Fruit fly (Drosophila melanogaster) whole organism, embryonic: ENCODE data around the gene CG12516.

Experiments
- Asciz ChIP-seq: fragments of 200-800 bp; sonication (Bioruptor generic); optimal IDR thresholded peaks from 2 replicates; lab custom pipeline; 2017; ENCODE audit warnings: missing biosample characterization, mild to moderate bottlenecking, missing genetic modification characterization, missing genetic modification reagents
- B-H2 ChIP-seq: fragments of 200-800 bp; sonication (Bioruptor generic); optimal IDR thresholded peaks from 2 replicates; lab custom pipeline; 2018; ENCODE audit warnings: missing biosample characterization, mild to moderate bottlenecking, missing genetic modification characterization
- Blimp-1 ChIP-seq: fragments of 200-800 bp; sonication (Bioruptor generic); optimal IDR thresholded peaks from 3 replicates; lab custom pipeline; 2018; ENCODE audit warnings: missing biosample characterization, missing genetic modification characterization, mild to moderate bottlenecking, moderate library complexity, missing genetic modification reagents
- CG11085 ChIP-seq: fragments of 200-800 bp; sonication (Bioruptor generic); IDR thresholded peaks from 2 replicates; pipeline ENCODE4 v1.3.6; 2022; ENCODE audit warnings: missing biosample characterization, missing genetic modification characterization
- CG11093 ChIP-seq: fragments of 200-800 bp; sonication (Bioruptor generic); IDR thresholded peaks from 3 replicates; pipeline ENCODE4 v1.3.6; 2022; ENCODE audit warnings: missing biosample characterization, missing genetic modification characterization
- CG12942 ChIP-seq: fragments of 200-800 bp; sonication (Bioruptor generic); optimal IDR thresholded peaks from 3 replicates; lab custom pipeline; 2016; ENCODE audit warnings: missing biosample characterization, missing genetic modification characterization
- CG14014 ChIP-seq: fragments of 200-800 bp; sonication (Bioruptor generic); IDR thresholded peaks from 2 replicates; pipeline ENCODE4 v1.3.6; 2022; ENCODE audit warnings: missing biosample characterization, missing genetic modification characterization
- CG17361 ChIP-seq: fragments of 200-800 bp; sonication (Bioruptor generic); IDR thresholded peaks from 3 replicates; pipeline ENCODE4 v1.3.6; 2022; ENCODE audit warnings: missing biosample characterization, missing genetic modification characterization
- CG17802 ChIP-seq: fragments of 200-800 bp; sonication (Bioruptor generic); optimal IDR thresholded peaks from 2 replicates; lab custom pipeline; 2018; ENCODE audit warnings: missing biosample characterization, mild to moderate bottlenecking, missing genetic modification characterization, moderate library complexity
- CG18262 ChIP-seq: fragments of 200-800 bp; optimal IDR thresholded peaks from 3 replicates; lab custom pipeline; 2019; ENCODE audit warnings: missing biosample characterization, mild to moderate bottlenecking, missing genetic modification characterization, moderate library complexity
- CG2120 ChIP-seq: fragments of 200-800 bp; sonication (Bioruptor generic); optimal IDR thresholded peaks from 3 replicates; lab custom pipeline; 2016; ENCODE audit warnings: missing biosample characterization, missing genetic modification characterization
- CG2202 ChIP-seq: fragments of 200-800 bp; sonication (Bioruptor generic); optimal IDR thresholded peaks from 2 replicates; lab custom pipeline; 2018; ENCODE audit warnings: missing biosample characterization, mild to moderate bottlenecking, missing genetic modification characterization
- CG32532 ChIP-seq: fragments of 200-800 bp; sonication (Bioruptor generic); IDR thresholded peaks from 2 replicates; pipeline ENCODE4 v1.3.6; 2022; ENCODE audit warnings: missing biosample characterization, missing genetic modification characterization
- CG42726 ChIP-seq: fragments of 200-800 bp; sonication (Bioruptor generic); IDR thresholded peaks from 2 replicates; pipeline ENCODE4 v1.3.6; 2022; ENCODE audit warnings: missing biosample characterization, missing genetic modification characterization; ENCODE audit not compliant: partially characterized antibody
- CG4328 ChIP-seq: fragments of 200-800 bp; sonication (Bioruptor generic); optimal IDR thresholded peaks from 3 replicates; lab custom pipeline; 2017; ENCODE audit warnings: missing biosample characterization, missing genetic modification reagents, missing genetic modification characterization
- CG6272 ChIP-seq: fragments of 200-800 bp; sonication (Bioruptor generic); IDR thresholded peaks from 2 replicates; pipeline ENCODE4 v1.3.6; 2022; ENCODE audit warnings: missing biosample characterization, missing genetic modification characterization
- CG6765 ChIP-seq: fragments of 200-800 bp; sonication (Bioruptor generic); optimal IDR thresholded peaks from 3 replicates; lab custom pipeline; 2017; ENCODE audit warnings: missing biosample characterization, mild to moderate bottlenecking, missing genetic modification characterization
- CG8281 ChIP-seq: fragments of 200-800 bp; sonication (Bioruptor generic); optimal IDR thresholded peaks from 2 replicates; lab custom pipeline; 2018; ENCODE audit warnings: missing biosample characterization, mild to moderate bottlenecking, missing genetic modification characterization, moderate library complexity
- CG8388 ChIP-seq: fragments of 200-800 bp; sonication (Bioruptor generic); optimal IDR thresholded peaks from 2 replicates; lab custom pipeline; 2019; ENCODE audit warnings: missing biosample characterization, mild to moderate bottlenecking, missing genetic modification characterization, moderate library complexity
- ERR ChIP-seq: fragments of 200-800 bp; sonication (Bioruptor generic); optimal IDR thresholded peaks from 2 replicates; lab custom pipeline; 2016; ENCODE audit warnings: missing biosample characterization, missing genetic modification characterization
- Eip74EF ChIP-seq, 2 experiments: fragments of 200-800 bp in 1 of 2; fragments of >200 bp in 1 of 2; sonication (Bioruptor generic) in 1 of 2; optimal IDR thresholded peaks; 2 replicates each; lab custom pipeline; 2017 to 2019; ENCODE audit warnings: missing biosample characterization in 2 of 2, missing genetic modification characterization in 2 of 2, mild to moderate bottlenecking in 1 of 2, moderate library complexity in 1 of 2
- Fer3 ChIP-seq: fragments of 200-800 bp; sonication (Bioruptor generic); optimal IDR thresholded peaks from 2 replicates; lab custom pipeline; 2018; ENCODE audit warnings: missing biosample characterization, mild to moderate bottlenecking, missing genetic modification characterization, moderate library complexity
- Gsc ChIP-seq: fragments of 200-800 bp; sonication (Bioruptor generic); IDR thresholded peaks from 2 replicates; pipeline ENCODE4 v1.3.6; 2022; ENCODE audit warnings: missing biosample characterization, missing genetic modification characterization
- HHEX ChIP-seq: fragments of 200-800 bp; sonication (Bioruptor generic); optimal IDR thresholded peaks from 3 replicates; lab custom pipeline; 2017; ENCODE audit warnings: missing biosample characterization, mild to moderate bottlenecking, missing genetic modification characterization, missing genetic modification reagents
- Lim3 ChIP-seq: fragments of 200-800 bp; sonication (Bioruptor generic); IDR thresholded peaks from 2 replicates; pipeline ENCODE4 v1.3.6; 2022; ENCODE audit warnings: missing biosample characterization, missing genetic modification characterization
- NFAT ChIP-seq: fragments of 200-800 bp; sonication (Bioruptor generic); IDR thresholded peaks from 2 replicates; pipeline ENCODE4 v1.3.6; 2022; ENCODE audit warnings: missing biosample characterization, missing genetic modification characterization
- Nf-YA ChIP-seq: fragments of 200-800 bp; sonication (Bioruptor generic); IDR thresholded peaks from 2 replicates; pipeline ENCODE4 v1.3.6; 2022; ENCODE audit warnings: missing biosample characterization, missing genetic modification characterization
- Optix ChIP-seq: fragments of 200-800 bp; sonication (Bioruptor generic); IDR thresholded peaks from 3 replicates; pipeline ENCODE4 v1.3.6; 2022; ENCODE audit warnings: missing biosample characterization, missing genetic modification characterization
- Scr ChIP-seq: fragments of 200-800 bp; sonication (Bioruptor generic); IDR thresholded peaks from 2 replicates; pipeline ENCODE4 v1.3.6; 2022; ENCODE audit warnings: missing biosample characterization, missing genetic modification characterization; ENCODE audit not compliant: partially characterized antibody
- Tbp ChIP-seq: fragments of >200 bp; optimal IDR thresholded peaks from 2 replicates; lab custom pipeline; 2018; ENCODE audit warnings: missing biosample characterization, missing genetic modification characterization
- ash1 ChIP-seq: fragments of 200-800 bp; sonication (Bioruptor generic); optimal IDR thresholded peaks from 2 replicates; lab custom pipeline; 2018; ENCODE audit warnings: missing biosample characterization, mild to moderate bottlenecking, missing genetic modification characterization
- br ChIP-seq: fragments of >200 bp; optimal IDR thresholded peaks from 2 replicates; lab custom pipeline; 2017
- crol ChIP-seq: fragments of 200-800 bp; sonication (Bioruptor generic); IDR thresholded peaks from 2 replicates; pipeline ENCODE4 v1.3.6; 2022; ENCODE audit warnings: missing biosample characterization, missing genetic modification characterization
- dan ChIP-seq: fragments of 200-800 bp; sonication (Bioruptor generic); IDR thresholded peaks from 2 replicates; pipeline ENCODE4 v1.3.6; 2022; ENCODE audit warnings: missing biosample characterization, missing genetic modification characterization
- fd3F ChIP-seq: fragments of 200-800 bp; sonication (Bioruptor generic); optimal IDR thresholded peaks from 2 replicates; lab custom pipeline; 2018; ENCODE audit warnings: missing biosample characterization, mild to moderate bottlenecking, missing genetic modification characterization, moderate library complexity
- grau ChIP-seq: fragments of 200-800 bp; optimal IDR thresholded peaks from 3 replicates; lab custom pipeline; 2019; ENCODE audit warnings: missing biosample characterization, mild to moderate bottlenecking, missing genetic modification characterization, moderate library complexity
- grn ChIP-seq: fragments of 200-800 bp; sonication (Bioruptor generic); optimal IDR thresholded peaks from 3 replicates; lab custom pipeline; 2017; ENCODE audit warnings: missing biosample characterization, missing genetic modification characterization
- gsb-n ChIP-seq: fragments of 200-800 bp; sonication (Bioruptor generic); optimal IDR thresholded peaks from 3 replicates; lab custom pipeline; 2018; ENCODE audit warnings: missing biosample characterization, mild to moderate bottlenecking, missing genetic modification characterization
- hth ChIP-seq: fragments of >200 bp; optimal IDR thresholded peaks from 2 replicates; lab custom pipeline; 2017; ENCODE audit warnings: inconsistent platforms
- jumu ChIP-seq: fragments of 200-800 bp; sonication (Bioruptor generic); optimal IDR thresholded peaks from 3 replicates; lab custom pipeline; 2016; ENCODE audit warnings: missing biosample characterization, missing genetic modification characterization
- kay ChIP-seq: fragments of 200-800 bp; sonication (Bioruptor generic); optimal IDR thresholded peaks from 2 replicates; lab custom pipeline; 2016; ENCODE audit warnings: missing biosample characterization, missing genetic modification characterization
- lmd ChIP-seq: fragments of 200-800 bp; sonication (Bioruptor generic); IDR thresholded peaks from 2 replicates; pipeline ENCODE4 v1.3.6; 2022; ENCODE audit warnings: missing biosample characterization, missing genetic modification characterization
- lov ChIP-seq, 2 experiments: fragments of 200-800 bp in 1 of 2; fragments of >200 bp in 1 of 2; sonication (Bioruptor generic) in 1 of 2; IDR thresholded peaks in 1 of 2; optimal IDR thresholded peaks in 1 of 2; 2 replicates in 1 of 2; 3 replicates in 1 of 2; pipeline versions ENCODE4 v1.3.6 to Lab custom; 2017 to 2022; ENCODE audit warnings: missing biosample characterization in 1 of 2, missing genetic modification characterization in 1 of 2
- mam ChIP-seq: fragments of 200-800 bp; sonication (Bioruptor generic); optimal IDR thresholded peaks from 3 replicates; lab custom pipeline; 2016; ENCODE audit warnings: missing biosample characterization, missing genetic modification characterization
- nmo ChIP-seq: fragments of 200-800 bp; sonication (Bioruptor generic); optimal IDR thresholded peaks from 2 replicates; lab custom pipeline; 2018; ENCODE audit warnings: missing biosample characterization, mild to moderate bottlenecking, missing genetic modification characterization, moderate library complexity
- otp ChIP-seq: fragments of 200-800 bp; sonication (Bioruptor generic); IDR thresholded peaks from 3 replicates; pipeline ENCODE4, ENCODE4 v1.3.6; 2022; ENCODE audit warnings: missing biosample characterization, missing genetic modification characterization
- pita ChIP-seq: fragments of 200-800 bp; sonication (Bioruptor generic); optimal IDR thresholded peaks from 2 replicates; lab custom pipeline; 2017; ENCODE audit warnings: missing biosample characterization, mild to moderate bottlenecking, missing genetic modification characterization
- ranshi ChIP-seq: fragments of 200-800 bp; sonication (Bioruptor generic); IDR thresholded peaks from 2 replicates; pipeline ENCODE4 v1.3.6; 2022; ENCODE audit warnings: missing biosample characterization, missing genetic modification characterization
- ssp ChIP-seq: fragments of 200-800 bp; sonication (Bioruptor generic); IDR thresholded peaks from 2 replicates; pipeline ENCODE4 v1.3.6; 2022; ENCODE audit warnings: missing biosample characterization, missing genetic modification characterization

The CG12516 gene

DNA sequence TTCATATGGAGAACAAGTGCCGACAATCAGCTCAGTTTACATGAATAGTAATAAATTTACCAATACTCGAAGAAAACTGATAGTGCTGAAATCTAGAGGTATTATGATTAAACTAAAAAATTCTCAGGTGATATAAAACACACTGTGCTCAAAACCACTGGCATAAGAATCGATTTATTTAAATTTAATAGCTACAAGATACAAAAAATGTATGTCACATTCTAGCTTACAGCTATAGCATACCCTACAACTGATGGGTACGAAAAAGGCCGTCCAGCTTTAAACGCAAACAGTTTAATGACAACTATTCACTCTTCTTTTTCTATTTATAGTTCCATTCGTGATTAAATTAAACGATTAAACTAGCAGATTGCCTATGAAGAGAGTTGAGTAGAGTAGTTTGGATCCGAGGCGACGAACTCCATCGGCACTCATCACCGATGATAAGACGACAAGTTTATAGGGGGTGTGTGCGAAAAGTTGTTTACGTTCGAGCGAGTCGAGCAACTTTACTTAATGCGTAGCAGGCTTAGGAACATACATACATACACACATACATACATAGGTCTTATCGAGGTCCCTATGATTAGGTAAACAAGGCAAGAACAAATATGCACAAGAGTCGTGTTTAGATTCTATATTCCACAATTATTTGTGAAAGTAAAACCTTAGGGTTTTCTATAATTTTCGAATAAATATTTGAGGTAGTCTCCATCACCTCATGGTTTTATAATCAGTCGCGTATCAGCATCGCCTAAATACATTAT lies 24.6 kb upstream of the CG12516 start (continued):
- no peak for TF ChIP-seq Lim3 (GFP tag; lab: Robert Waterston, UW)
- TF ChIP-seq grn = peak; percentile 71
- peak; percentile 82 for TF ChIP-seq mam (GFP tag; lab: Kevin White, UChicago)
- TF ChIP-seq CG42726 (GFP tag; lab: Robert Waterston, UW) = no peak
- TF ChIP-seq ERR (GFP tag; lab: Kevin White, UChicago) = peak; percentile 52
- TF ChIP-seq B-H2 = peak; percentile 49
- TF ChIP-seq ssp (GFP tag; lab: Robert Waterston, UW) = peak; percentile 15; the same call in 1 of the 2 replicates
- peak in 1 of 2 experiments; percentile 29 for TF ChIP-seq Eip74EF (GFP tag; optimal IDR thresholded peaks at IDR 0.05; lab: Kevin White, UChicago)
- TF ChIP-seq Tbp = no peak
- TF ChIP-seq Scr (GFP tag; lab: Robert Waterston, UW) = no peak
- TF ChIP-seq CG2202 (tag; lab: Kevin White, UChicago) = peak; percentile 86
- no peak for TF ChIP-seq hth (lab: Kevin White, UChicago)
- peak; percentile 58 for TF ChIP-seq ranshi (GFP tag; lab: Robert Waterston, UW)
- TF ChIP-seq jumu (GFP tag; lab: Kevin White, UChicago) = peak; percentile 36
- peak; percentile 40 for TF ChIP-seq CG12942
- TF ChIP-seq Gsc = no peak
- no peak for TF ChIP-seq ash1
- peak; percentile 80 for TF ChIP-seq NFAT (GFP tag; lab: Robert Waterston, UW)
- no peak for TF ChIP-seq CG8388 (GFP tag; lab: Kevin White, UChicago)
- TF ChIP-seq Blimp-1 (GFP tag; lab: Kevin White, UChicago) = peak; percentile 68
- TF ChIP-seq CG18262 (tag; lab: Kevin White, UChicago) = peak; percentile 59
- TF ChIP-seq Optix (GFP tag; lab: Robert Waterston, UW) = no peak
- TF ChIP-seq pita = no peak
- TF ChIP-seq CG8281 = peak; percentile 43
- TF ChIP-seq CG17361 = peak; percentile 49
- peak; percentile 36 for TF ChIP-seq nmo (GFP tag; lab: Kevin White, UChicago)
- TF ChIP-seq CG2120 (GFP tag; lab: Kevin White, UChicago) = peak; percentile 92
- peak; percentile 66 for TF ChIP-seq HHEX (GFP tag; lab: Kevin White, UChicago)
- TF ChIP-seq kay (GFP tag; lab: Kevin White, UChicago) = peak; percentile 82
- TF ChIP-seq CG6765 (GFP tag; lab: Kevin White, UChicago) = peak; percentile 41
- peak; percentile 60 for TF ChIP-seq fd3F (GFP tag; lab: Kevin White, UChicago)
- TF ChIP-seq br (lab: Kevin White, UChicago) = no peak
- TF ChIP-seq otp (GFP tag; lab: Robert Waterston, UW) = peak; percentile 93
- peak; percentile 74 for TF ChIP-seq grau (tag; lab: Kevin White, UChicago)
- TF ChIP-seq dan (GFP tag; lab: Robert Waterston, UW) = no peak
- peak; percentile 54; the same call in 2 of the 3 replicates for TF ChIP-seq CG11093
- no peak for TF ChIP-seq lov (optimal IDR thresholded peaks at IDR 0.05; lab: Kevin White, UChicago)
- peak; percentile 87 for TF ChIP-seq lov (GFP tag; IDR thresholded peaks at IDR 0.05; lab: Robert Waterston, UW)
- 0 out of 2 replicates have a peak, but pooled peaks have one; percentile 19 for TF ChIP-seq crol
- peak; percentile 90 for TF ChIP-seq CG32532 (GFP tag; lab: Robert Waterston, UW)
- TF ChIP-seq CG4328 (GFP tag; lab: Kevin White, UChicago) = peak; percentile 74
- TF ChIP-seq CG6272 (GFP tag; lab: Robert Waterston, UW) = peak; percentile 56; the same call in 1 of the 2 replicates
- peak; percentile 69 for TF ChIP-seq CG11085 (GFP tag; lab: Robert Waterston, UW)
- peak; percentile 78 for TF ChIP-seq gsb-n
- TF ChIP-seq Nf-YA (GFP tag; lab: Robert Waterston, UW) = peak; percentile 68; the same call in 1 of the 2 replicates
- TF ChIP-seq lmd (GFP tag; lab: Robert Waterston, UW) = peak; percentile 76
- TF ChIP-seq CG14014 (GFP tag; lab: Robert Waterston, UW) = peak; percentile 70
- TF ChIP-seq Fer3 = peak; percentile 73
- peak; percentile 72 for TF ChIP-seq Asciz
- peak; percentile 6 for TF ChIP-seq CG17802 (tag; lab: Kevin White, UChicago)
